Worm (Caenorhabditis elegans): ENCODE measurements around the gene dod-20.

ce11 chrV:415072-415471, 7.2 kb upstream of the dod-20 start:
- TF ChIP-seq nhr-28 (tag; optimal IDR thresholded peaks at IDR 0.05) (no peak), nhr-237 (tag; optimal IDR thresholded peaks at IDR 0.05) (no peak), unc-39 (tag; optimal IDR thresholded peaks at IDR 0.05) (no peak), ZK546.5 (tag; optimal IDR thresholded peaks at IDR 0.05) (no peak), lin-39 (tag; optimal IDR thresholded peaks at IDR 0.05) (no peak), fos-1 (tag; optimal IDR thresholded peaks at IDR 0.05) (no peak), elt-2 (tag; optimal IDR thresholded peaks at IDR 0.05) (peak; percentile 79)
